Worm (Caenorhabditis elegans): ENCODE results near the gene K08E4.8.
A peak's percentile ranks its signal among the peaks of the same experiment; 100 is the strongest.

The K08E4.8 gene

ce11 chrIV:12096479-12096878 is 35.4 kb upstream of the K08E4.8 start, which contains the start of gene mon-2:
mon-2 (plus strand) TSS chrIV:12096779.
- TF ChIP-seq unc-55 (GFP tag; optimal IDR thresholded peaks at IDR 0.05) (no peak), ztf-4 (tag; optimal IDR thresholded peaks at IDR 0.05) (no peak), R02D3.7 (tag; optimal IDR thresholded peaks at IDR 0.05) (no peak), nhr-129 (tag; optimal IDR thresholded peaks at IDR 0.05) (no peak), fos-1 (tag; optimal IDR thresholded peaks at IDR 0.05) (no peak), alr-1 (tag; optimal IDR thresholded peaks at IDR 0.05) (no peak), peb-1 (tag; optimal IDR thresholded peaks at IDR 0.05) (no peak), sem-4 (tag; optimal IDR thresholded peaks at IDR 0.05) (no peak)

ce11 chrIV:12093819-12094218 is 32.7 kb upstream of the K08E4.8 start, which contains the start of gene F11A10.5:
F11A10.5 (plus strand) TSS chrIV:12094119.
- peak; percentile 13 for TF ChIP-seq crh-2 (tag; optimal IDR thresholded peaks at IDR 0.05)
- TF ChIP-seq nhr-129 (tag; optimal IDR thresholded peaks at IDR 0.05): peak; percentile 46
- no peak for TF ChIP-seq blmp-1 (tag; optimal IDR thresholded peaks at IDR 0.05; ENCODE audit: insufficient read depth)
- TF ChIP-seq nhr-10 (tag; optimal IDR thresholded peaks at IDR 0.05): no peak

- TF ChIP-seq unc-55 (GFP tag; optimal IDR thresholded peaks at IDR 0.05) (peak; percentile 20), lsy-2 (tag; optimal IDR thresholded peaks at IDR 0.05) (peak in 1 of 2 experiments; percentile 72), fos-1 (tag; optimal IDR thresholded peaks at IDR 0.05) (no peak), ceh-16 (tag; optimal IDR thresholded peaks at IDR 0.05) (no peak)
Measured at ce11 chrIV:12093384-12093783, 32.3 kb upstream of the K08E4.8 start, which contains the start of gene cpsf-4. cpsf-4 (minus strand) TSS chrIV:12093445.

- TF ChIP-seq fos-1 (tag; optimal IDR thresholded peaks at IDR 0.05) (no peak), aly-2 (tag; optimal IDR thresholded peaks at IDR 0.05) (no peak), nhr-10 (tag; optimal IDR thresholded peaks at IDR 0.05) (no peak), snpc-4 (tag; optimal IDR thresholded peaks at IDR 0.05) (no peak), alr-1 (tag; optimal IDR thresholded peaks at IDR 0.05) (no peak), nhr-21 (tag; optimal IDR thresholded peaks at IDR 0.05) (no peak), lin-39 (tag; optimal IDR thresholded peaks at IDR 0.05) (no peak), unc-55 (GFP tag; optimal IDR thresholded peaks at IDR 0.05) (no peak), mab-5 (tag; optimal IDR thresholded peaks at IDR 0.05) (no peak)
Measured at ce11 chrIV:12092113-12092512, 31.0 kb upstream of the K08E4.8 start, which contains the start of gene mig-32. mig-32 (minus strand) TSS chrIV:12092213.

- TF ChIP-seq ceh-82 (tag; optimal IDR thresholded peaks at IDR 0.05): no peak
- no peak for TF ChIP-seq gmeb-1 (tag; optimal IDR thresholded peaks at IDR 0.05)
- no peak for TF ChIP-seq lin-13 (GFP tag; optimal IDR thresholded peaks at IDR 0.05)
- TF ChIP-seq Y55F3AM.14 (GFP tag; optimal IDR thresholded peaks at IDR 0.05): no peak
- TF ChIP-seq C34F6.9 (tag; optimal IDR thresholded peaks at IDR 0.05): no peak
- no peak for TF ChIP-seq nhr-25 (tag; optimal IDR thresholded peaks at IDR 0.05)
- no peak for TF ChIP-seq aly-2 (tag; optimal IDR thresholded peaks at IDR 0.05)
- no peak for TF ChIP-seq peb-1 (tag; optimal IDR thresholded peaks at IDR 0.05)
- TF ChIP-seq nhr-6 (tag; optimal IDR thresholded peaks at IDR 0.05): no peak
- no peak for TF ChIP-seq zag-1 (tag; optimal IDR thresholded peaks at IDR 0.05)
- TF ChIP-seq sma-3 (GFP tag; optimal IDR thresholded peaks at IDR 0.05): no peak
- no peak for TF ChIP-seq ztf-1 (GFP tag; conservative IDR thresholded peaks at IDR 0.05)
- TF ChIP-seq dmd-4 (tag; optimal IDR thresholded peaks at IDR 0.05): no peak
- TF ChIP-seq nhr-77 (tag; optimal IDR thresholded peaks at IDR 0.05): no peak
- no peak for TF ChIP-seq F13H6.1 (tag; optimal IDR thresholded peaks at IDR 0.05)
- no peak for TF ChIP-seq ztf-11 (tag; optimal IDR thresholded peaks at IDR 0.05)
- TF ChIP-seq unc-62 (GFP tag; optimal IDR thresholded peaks at IDR 0.05): no peak
- TF ChIP-seq mdl-1 (tag; optimal IDR thresholded peaks at IDR 0.05): no peak
- TF ChIP-seq ceh-16 (tag; optimal IDR thresholded peaks at IDR 0.05): no peak
Measured at ce11 chrIV:12089551-12089950, 28.4 kb upstream of the K08E4.8 start, which contains the start of gene F11A10.6. F11A10.6 (minus strand) TSS chrIV:12089651.

ce11 chrIV:12088898-12089297 is 27.8 kb upstream of the K08E4.8 start:
- TF ChIP-seq Y55F3AM.14 (GFP tag; optimal IDR thresholded peaks at IDR 0.05): peak; percentile 0
- peak; percentile 15 for TF ChIP-seq lin-13 (GFP tag; optimal IDR thresholded peaks at IDR 0.05)
- peak; percentile 75 for TF ChIP-seq unc-55 (GFP tag; optimal IDR thresholded peaks at IDR 0.05)
- TF ChIP-seq ztf-1 (GFP tag; conservative IDR thresholded peaks at IDR 0.05): no peak
- peak; percentile 61 for TF ChIP-seq C34F6.9 (tag; optimal IDR thresholded peaks at IDR 0.05)
- TF ChIP-seq crh-2 (tag; optimal IDR thresholded peaks at IDR 0.05): peak; percentile 80
- peak in 1 of 2 experiments; percentile 48 for TF ChIP-seq lsy-2 (tag; optimal IDR thresholded peaks at IDR 0.05)
- TF ChIP-seq sma-9 (GFP tag; optimal IDR thresholded peaks at IDR 0.05): no peak
- TF ChIP-seq sma-9 (tag; optimal IDR thresholded peaks at IDR 0.05): no peak
- TF ChIP-seq blmp-1 (tag; optimal IDR thresholded peaks at IDR 0.05; ENCODE audit: insufficient read depth): peak; percentile 65
- peak; percentile 13 for TF ChIP-seq sem-4 (tag; optimal IDR thresholded peaks at IDR 0.05)
- peak; percentile 94 for TF ChIP-seq nhr-129 (tag; optimal IDR thresholded peaks at IDR 0.05)
- peak; percentile 32 for TF ChIP-seq nhr-25 (tag; optimal IDR thresholded peaks at IDR 0.05)
- no peak for TF ChIP-seq zag-1 (tag; optimal IDR thresholded peaks at IDR 0.05)
